Worm (Caenorhabditis elegans) whole organism, L1 larva: ENCODE data around the gene fust-1.
A peak's percentile ranks its signal among the peaks of the same experiment; 100 is the strongest.

Experiments used
- C04F5.9 ChIP-seq: sonication (generic microtip); optimal IDR thresholded peaks from 2 replicates; lab custom pipeline; 2016; ENCODE audit warnings: missing genetic modification characterization, missing compliant biosample characterization
- blmp-1 ChIP-seq: fragments of 150-350 bp; optimal IDR thresholded peaks from 2 replicates; lab custom pipeline; 2014; ENCODE audit warnings: missing biosample characterization, missing genetic modification characterization
- ceh-63 ChIP-seq: fragments of 200-800 bp; sonication (Bioruptor generic); optimal IDR thresholded peaks from 2 replicates; lab custom pipeline; 2018; ENCODE audit warnings: mild to moderate bottlenecking, missing genetic modification characterization, missing compliant biosample characterization
- ceh-8 ChIP-seq: fragments of 200-800 bp; sonication (Bioruptor generic); optimal IDR thresholded peaks from 2 replicates; lab custom pipeline; 2018; ENCODE audit warnings: mild to moderate bottlenecking, missing genetic modification characterization, moderate library complexity, missing compliant biosample characterization
- dpl-1 ChIP-seq, 3 experiments: fragments of 150-350 bp in 2 of 3; sonication (generic microtip) in 1 of 3; optimal IDR thresholded peaks; 2 replicates each; lab custom pipeline; 2014 to 2017; ENCODE audit warnings: missing biosample characterization in 3 of 3, missing genetic modification characterization in 3 of 3, missing genetic modification reagents in 3 of 3
- dsc-1 ChIP-seq: sonication (generic microtip); optimal IDR thresholded peaks from 2 replicates; lab custom pipeline; 2016; ENCODE audit warnings: mild to moderate bottlenecking, missing genetic modification characterization, missing compliant biosample characterization
- egl-13 ChIP-seq: sonication (generic microtip); optimal IDR thresholded peaks from 2 replicates; lab custom pipeline; 2016; ENCODE audit warnings: missing genotype, missing genetic modification reagents, missing genetic modification characterization, missing compliant biosample characterization
- egl-27 ChIP-seq, 2 experiments: fragments of 150-350 bp in 1 of 2; sonication (generic microtip); optimal IDR thresholded peaks; 3 replicates each; lab custom pipeline; 2017 to 2018; ENCODE audit warnings: missing biosample characterization in 2 of 2, missing genetic modification characterization in 2 of 2, missing genetic modification reagents in 2 of 2
- elt-2 ChIP-seq: sonication (generic microtip); optimal IDR thresholded peaks from 2 replicates; lab custom pipeline; 2016; ENCODE audit warnings: missing genetic modification characterization, mild to moderate bottlenecking, inconsistent platforms, missing compliant biosample characterization, missing genetic modification reagents
- fkh-8 ChIP-seq: sonication (generic microtip); optimal IDR thresholded peaks from 2 replicates; lab custom pipeline; 2016; ENCODE audit warnings: mild to moderate bottlenecking, missing genetic modification characterization, missing compliant biosample characterization
- fos-1 ChIP-seq: fragments of 150-350 bp; optimal IDR thresholded peaks from 2 replicates; lab custom pipeline; 2014; ENCODE audit warnings: missing biosample characterization, missing genetic modification characterization
- hlh-17 ChIP-seq: fragments of 200-800 bp; sonication (Bioruptor generic); optimal IDR thresholded peaks from 2 replicates; lab custom pipeline; 2018; ENCODE audit warnings: missing genetic modification characterization, mild to moderate bottlenecking, missing compliant biosample characterization, moderate library complexity, borderline replicate concordance
- isw-1 ChIP-seq: fragments of 200-800 bp; sonication (Bioruptor generic); IDR thresholded peaks from 2 replicates; pipeline ENCODE4 v1.3.6; 2022; ENCODE audit warnings: missing genetic modification characterization, missing compliant biosample characterization
- jun-1 ChIP-seq: fragments of 150-350 bp; optimal IDR thresholded peaks from 2 replicates; lab custom pipeline; 2014; ENCODE audit warnings: missing biosample characterization, missing genetic modification reagents, missing genetic modification characterization
- lin-35 ChIP-seq, 2 experiments: fragments of 150-350 bp; optimal IDR thresholded peaks; 2 replicates each; lab custom pipeline; 2014; ENCODE audit warnings: missing biosample characterization in 2 of 2, missing genetic modification characterization in 2 of 2, missing genetic modification reagents in 2 of 2
- lin-39 ChIP-seq: fragments of 150-350 bp; optimal IDR thresholded peaks from 2 replicates; lab custom pipeline; 2014; ENCODE audit warnings: missing biosample characterization, missing genetic modification reagents, missing genetic modification characterization
- lir-3 ChIP-seq: sonication (generic microtip); optimal IDR thresholded peaks from 2 replicates; lab custom pipeline; 2016; ENCODE audit warnings: mild to moderate bottlenecking, missing genetic modification characterization, moderate library complexity, missing compliant biosample characterization; ENCODE audit not compliant: poor library complexity
- mab-9 ChIP-seq: fragments of 200-800 bp; sonication (Bioruptor generic); IDR thresholded peaks from 2 replicates; pipeline ENCODE4 v1.3.6; 2022; ENCODE audit warnings: missing genetic modification reagents, missing genetic modification characterization, missing compliant biosample characterization
- nhr-11 ChIP-seq: fragments of 150-350 bp; optimal IDR thresholded peaks from 2 replicates; lab custom pipeline; 2014; ENCODE audit warnings: missing biosample characterization, missing genetic modification characterization
- nhr-12 ChIP-seq: sonication (generic microtip); optimal IDR thresholded peaks from 2 replicates; lab custom pipeline; 2017; ENCODE audit warnings: missing biosample characterization, missing genetic modification characterization
- nhr-20 ChIP-seq: sonication (generic microtip); optimal IDR thresholded peaks from 2 replicates; lab custom pipeline; 2016; ENCODE audit warnings: mild to moderate bottlenecking, missing genetic modification characterization, missing compliant biosample characterization
- nhr-28 ChIP-seq: fragments of 150-350 bp; optimal IDR thresholded peaks from 2 replicates; lab custom pipeline; 2014; ENCODE audit warnings: missing biosample characterization, missing genetic modification characterization
- nhr-90 ChIP-seq: sonication (generic microtip); optimal IDR thresholded peaks from 2 replicates; lab custom pipeline; 2016; ENCODE audit warnings: mild to moderate bottlenecking, missing genetic modification characterization, missing compliant biosample characterization; ENCODE audit not compliant: poor library complexity
- pag-3 ChIP-seq: sonication (generic microtip); optimal IDR thresholded peaks from 2 replicates; lab custom pipeline; 2017; ENCODE audit warnings: missing genetic modification characterization, mild to moderate bottlenecking, missing compliant biosample characterization, antibody characterized with exemption, borderline replicate concordance; ENCODE audit not compliant: insufficient read depth
- pax-3 ChIP-seq: fragments of 200-800 bp; sonication (Bioruptor generic); optimal IDR thresholded peaks from 2 replicates; lab custom pipeline; 2018; ENCODE audit warnings: mild to moderate bottlenecking, missing genetic modification characterization, moderate library complexity, missing compliant biosample characterization
- sox-4 ChIP-seq: sonication (generic microtip); optimal IDR thresholded peaks from 2 replicates; lab custom pipeline; 2016; ENCODE audit warnings: missing genetic modification characterization, missing compliant biosample characterization
- sup-37 ChIP-seq: fragments of 200-800 bp; sonication (Bioruptor generic); optimal IDR thresholded peaks from 2 replicates; lab custom pipeline; 2018; ENCODE audit warnings: mild to moderate bottlenecking, missing genetic modification characterization, missing compliant biosample characterization
- tbx-2 ChIP-seq: sonication (generic microtip); optimal IDR thresholded peaks from 2 replicates; lab custom pipeline; 2016; ENCODE audit warnings: missing genetic modification characterization, missing compliant biosample characterization
- unc-86 ChIP-seq: sonication (generic microtip); optimal IDR thresholded peaks from 2 replicates; lab custom pipeline; 2016; ENCODE audit warnings: missing genetic modification characterization, missing compliant biosample characterization
- unc-98 ChIP-seq: fragments of 200-800 bp; sonication (Bioruptor generic); IDR thresholded peaks from 2 replicates; pipeline ENCODE4 v1.3.6; 2022; ENCODE audit warnings: missing genetic modification characterization, missing compliant biosample characterization
- vab-15 ChIP-seq: sonication (generic microtip); optimal IDR thresholded peaks from 2 replicates; lab custom pipeline; 2017; ENCODE audit warnings: missing genotype, mild to moderate bottlenecking, missing genetic modification characterization, missing compliant biosample characterization
- zag-1 ChIP-seq: fragments of 150-350 bp; optimal IDR thresholded peaks from 2 replicates; lab custom pipeline; 2014; ENCODE audit warnings: missing biosample characterization, missing genetic modification characterization
- zip-4 ChIP-seq: fragments of 200-800 bp; sonication (Bioruptor generic); optimal IDR thresholded peaks from 2 replicates; lab custom pipeline; 2018; ENCODE audit warnings: mild to moderate bottlenecking, missing genetic modification characterization, moderate library complexity, missing compliant biosample characterization

Gene fust-1

DNA sequence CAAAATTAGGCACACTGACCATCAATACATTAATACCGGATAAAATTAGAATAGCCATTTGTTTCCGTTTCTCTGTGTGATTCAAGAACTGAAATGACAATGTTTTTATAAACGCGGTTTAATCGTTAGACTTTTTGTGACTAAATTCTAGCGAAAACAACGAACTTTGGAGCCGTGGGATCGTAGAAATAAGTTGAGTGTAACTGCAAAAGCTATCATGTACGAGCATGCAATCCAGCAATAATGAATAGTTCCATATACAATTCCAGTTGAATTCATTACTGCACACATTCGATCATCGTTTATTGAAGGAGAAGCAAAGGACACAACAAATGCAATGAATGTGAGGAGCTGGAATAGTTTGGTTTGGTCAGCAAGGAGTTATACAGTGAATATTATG is 33.7 kb downstream of the fust-1 start:
- TF ChIP-seq egl-13 (tag; lab: Kevin White, UChicago) (no peak), tbx-2 (tag; lab: Kevin White, UChicago) (no peak), unc-98 (GFP tag; lab: Robert Waterston, UW) (no peak), nhr-28 (no peak), unc-86 (tag; lab: Kevin White, UChicago) (no peak)

DNA sequence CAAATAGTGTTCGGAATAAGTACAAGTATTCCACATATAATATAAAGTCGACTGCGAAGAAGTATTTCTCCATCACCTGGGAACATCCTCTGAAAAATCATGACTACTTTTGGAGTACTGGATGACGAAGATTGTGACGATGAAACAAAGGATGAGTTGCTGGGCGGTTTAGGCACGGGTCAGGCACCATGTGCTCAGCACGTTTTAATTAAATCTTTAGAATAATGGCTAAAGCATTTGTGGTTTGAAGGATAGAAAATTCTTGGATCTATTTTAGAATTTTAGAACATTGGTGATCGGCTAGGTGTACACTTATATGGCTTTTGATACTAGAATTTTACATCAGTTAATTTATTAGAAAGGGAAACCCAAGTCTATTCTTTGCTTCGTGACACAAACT is 34.7 kb downstream of the fust-1 start, which contains the start of gene C27H5.6:
C27H5.6 (minus strand) TSS at position 101 of the 400 bp plus-strand sequence.
- peak; percentile 34 for TF ChIP-seq lir-3 (tag; lab: Kevin White, UChicago)
- TF ChIP-seq hlh-17 = no peak
- TF ChIP-seq sup-37 (GFP tag; lab: Kevin White, UChicago) = no peak
- TF ChIP-seq, all 84 proteins: peak for 1

DNA sequence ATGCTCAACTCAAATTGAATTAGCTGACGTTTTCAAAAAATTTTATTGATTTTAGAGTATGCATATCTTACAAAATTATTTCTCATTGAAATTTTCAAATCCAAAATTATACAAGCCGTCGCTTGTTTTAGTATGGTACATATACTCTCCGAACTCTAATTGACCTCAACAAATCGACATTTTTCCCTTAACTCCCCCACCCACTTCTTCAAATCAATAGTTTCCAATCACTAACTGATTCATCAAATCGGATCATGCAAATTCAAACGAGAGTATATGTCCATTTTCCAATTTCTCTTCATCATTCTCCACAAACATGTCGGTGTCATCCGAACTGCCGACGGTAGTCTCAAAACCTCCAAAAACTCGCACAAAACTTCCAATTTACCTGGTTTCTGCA is 36.7 kb downstream of the fust-1 start, which contains the start of gene E04F6.4:
E04F6.4 (plus strand) TSS at position 301 of the 400 bp plus-strand sequence.
- TF ChIP-seq fkh-8 (tag; lab: Kevin White, UChicago) (no peak), zip-4 (GFP tag; lab: Kevin White, UChicago) (no peak), ceh-63 (GFP tag; lab: Kevin White, UChicago) (no peak), lin-39 (tag; lab: Kevin White, UChicago) (no peak), dpl-1 (GFP tag; optimal IDR thresholded peaks at IDR 0.05; lab: Kevin White, UChicago) (no peak), nhr-90 (tag; lab: Kevin White, UChicago) (no peak), vab-15 (no peak), jun-1 (no peak), pax-3 (tag; lab: Kevin White, UChicago) (no peak), egl-27 (tag; optimal IDR thresholded peaks at IDR 0.05; lab: Kevin White, UChicago) (no peak), egl-13 (tag; lab: Kevin White, UChicago) (no peak), pag-3 (tag; lab: Kevin White, UChicago) (no peak), nhr-11 (tag; lab: Kevin White, UChicago) (no peak), nhr-12 (no peak), ceh-8 (GFP tag; lab: Kevin White, UChicago) (no peak), mab-9 (GFP tag; lab: Robert Waterston, UW) (no peak)
- TF ChIP-seq, all 84 proteins: peak for 0

DNA sequence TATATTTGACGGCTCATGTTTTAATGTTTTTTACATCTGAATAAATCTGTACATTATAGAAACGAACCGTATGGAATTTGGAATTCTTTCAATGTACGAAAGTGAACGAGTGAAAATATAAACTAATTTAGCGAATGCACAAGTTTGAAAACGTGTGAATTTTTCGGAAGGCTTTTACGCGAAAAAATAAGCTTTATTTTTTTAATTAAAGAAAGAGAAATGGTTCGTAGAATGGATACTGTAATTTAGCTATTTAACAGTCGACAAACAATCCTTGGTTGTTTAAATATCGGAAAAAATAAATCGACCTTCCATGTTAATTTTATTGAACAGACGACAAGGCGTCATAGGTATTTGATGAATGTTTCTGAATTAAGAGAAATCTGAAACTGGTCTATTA is 43.2 kb downstream of the fust-1 start, which contains the start of gene acdh-12:
acdh-12 (minus strand) TSS at position 101 of the 400 bp plus-strand sequence.
- TF ChIP-seq isw-1 (GFP tag; lab: Robert Waterston, UW) = no peak
- no peak for TF ChIP-seq sox-4 (tag; lab: Kevin White, UChicago)

DNA sequence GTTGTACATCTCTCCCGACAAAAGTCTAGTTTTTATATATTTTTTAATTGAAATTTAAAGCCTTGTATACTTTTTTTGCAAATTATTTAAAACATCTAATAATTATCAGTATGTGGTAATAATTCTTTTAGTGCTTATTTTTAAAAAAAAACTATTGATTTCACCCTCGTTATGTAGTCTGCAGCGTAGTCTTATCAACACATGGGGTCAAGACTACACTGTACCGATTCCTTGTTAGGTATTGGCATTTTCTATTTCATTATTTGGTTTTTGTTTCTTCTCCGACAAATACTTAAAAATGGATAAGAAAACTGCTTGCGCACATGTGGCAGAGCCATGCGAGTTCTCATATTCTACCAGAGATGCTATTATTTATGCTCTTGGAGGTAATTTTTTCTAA is 43.7 kb downstream of the fust-1 start, which contains the start of gene maoc-1:
maoc-1 (plus strand) TSS at position 237 of the 400 bp plus-strand sequence.
- TF ChIP-seq nhr-20 (tag; lab: Kevin White, UChicago) (peak; percentile 36), zag-1 (tag; lab: Kevin White, UChicago) (no peak), zip-4 (GFP tag; lab: Kevin White, UChicago) (no peak), dsc-1 (tag; lab: Kevin White, UChicago) (no peak), C04F5.9 (no peak), egl-27 (tag; optimal IDR thresholded peaks at IDR 0.05; lab: Kevin White, UChicago) (no peak), elt-2 (tag; lab: Kevin White, UChicago) (peak; percentile 6), ceh-8 (GFP tag; lab: Kevin White, UChicago) (no peak), lin-35 (GFP tag; optimal IDR thresholded peaks at IDR 0.05; lab: Kevin White, UChicago) (peak in 1 of 2 experiments; percentile 18), fos-1 (tag; lab: Kevin White, UChicago) (no peak), blmp-1 (tag; lab: Kevin White, UChicago) (peak; percentile 5)
